Worm (Caenorhabditis elegans): ENCODE results near the gene F52H2.1.

Gene F52H2.1

ce11 chrX:2613077-2613476 is 40.2 kb downstream of the F52H2.1 start (continued):
- TF ChIP-seq ces-1 (GFP tag; optimal IDR thresholded peaks at IDR 0.05) (no peak), lin-39 (tag; optimal IDR thresholded peaks at IDR 0.05) (no peak), R02D3.7 (tag; optimal IDR thresholded peaks at IDR 0.05) (no peak), zfp-2 (tag; optimal IDR thresholded peaks at IDR 0.05) (no peak), nhr-41 (GFP tag; IDR thresholded peaks at IDR 0.05) (peak; percentile 57; the same call in 1 of the 2 replicates), daf-19 (GFP tag; conservative IDR thresholded peaks at IDR 0.05) (peak; percentile 80), dve-1 (tag; optimal IDR thresholded peaks at IDR 0.05; ENCODE audit: insufficient read depth) (no peak), F26F4.8 (GFP tag; conservative IDR thresholded peaks at IDR 0.05) (peak; percentile 86), egl-27 (tag; optimal IDR thresholded peaks at IDR 0.05) (no peak), hmg-1.1 (GFP tag; IDR thresholded peaks at IDR 0.05) (peak; percentile 96)

- TF ChIP-seq attf-4 (tag; optimal IDR thresholded peaks at IDR 0.05) = no peak
- no peak for TF ChIP-seq dve-1 (tag; optimal IDR thresholded peaks at IDR 0.05; ENCODE audit: insufficient read depth)
- no peak for TF ChIP-seq daf-16 (GFP tag; optimal IDR thresholded peaks at IDR 0.05)
- TF ChIP-seq daf-16 (tag; optimal IDR thresholded peaks at IDR 0.05) = no peak
- no peak for TF ChIP-seq nhr-10 (tag; optimal IDR thresholded peaks at IDR 0.05)
- TF ChIP-seq nhr-6 (tag; optimal IDR thresholded peaks at IDR 0.05) = no peak
- TF ChIP-seq nhr-48 (tag; optimal IDR thresholded peaks at IDR 0.05) = no peak
- no peak for TF ChIP-seq fkh-10 (GFP tag; optimal IDR thresholded peaks at IDR 0.05)
- no peak for TF ChIP-seq mdt-29 (GFP tag; IDR thresholded peaks at IDR 0.05)
- no peak for TF ChIP-seq dmd-9 (GFP tag; IDR thresholded peaks at IDR 0.05)
- TF ChIP-seq unc-62 (GFP tag; optimal IDR thresholded peaks at IDR 0.05 in 1 of 2) = no peak
- TF ChIP-seq unc-62 (tag; optimal IDR thresholded peaks at IDR 0.05) = no peak
- TF ChIP-seq nhr-102 (tag; optimal IDR thresholded peaks at IDR 0.05) = no peak
- no peak for TF ChIP-seq duxl-1 (tag; optimal IDR thresholded peaks at IDR 0.05; ENCODE audit: poor library complexity)
- TF ChIP-seq nhr-77 (tag; optimal IDR thresholded peaks at IDR 0.05) = no peak
- no peak for TF ChIP-seq snpc-4 (tag; optimal IDR thresholded peaks at IDR 0.05)
- no peak for TF ChIP-seq sdz-12 (GFP tag; optimal IDR thresholded peaks at IDR 0.05)
- no peak for TF ChIP-seq hmg-1.1 (GFP tag; IDR thresholded peaks at IDR 0.05)
- TF ChIP-seq mep-1 (tag; optimal IDR thresholded peaks at IDR 0.05) = no peak
Observed at ce11 chrX:2614158-2614557, 41.3 kb downstream of the F52H2.1 start.

ce11 chrX:2615626-2616025 is 42.7 kb downstream of the F52H2.1 start, which contains the start of gene T03G6.3:
TSS of gene T03G6.3 (minus strand) at chrX:2615726.
- TF ChIP-seq F49E8.2 (tag; optimal IDR thresholded peaks at IDR 0.05; ENCODE audit: borderline replicate concordance) (no peak), daf-12 (tag; optimal IDR thresholded peaks at IDR 0.05) (no peak), unc-62 (GFP tag; optimal IDR thresholded peaks at IDR 0.05 in 1 of 2) (peak in 1 of 2 experiments; percentile 82), unc-62 (tag; optimal IDR thresholded peaks at IDR 0.05) (no peak), unc-130 (GFP tag; optimal IDR thresholded peaks at IDR 0.05) (no peak), mdl-1 (tag; optimal IDR thresholded peaks at IDR 0.05) (no peak), rbr-2 (tag; optimal IDR thresholded peaks at IDR 0.05) (no peak)

- TF ChIP-seq zfp-3 (GFP tag; conservative IDR thresholded peaks at IDR 0.05) (no peak), hlh-11 (tag; optimal IDR thresholded peaks at IDR 0.05) (peak; percentile 32), nhr-11 (tag; optimal IDR thresholded peaks at IDR 0.05) (peak; percentile 52), nhr-76 (tag; optimal IDR thresholded peaks at IDR 0.05) (no peak), dmd-6 (GFP tag; IDR thresholded peaks at IDR 0.05) (no peak), spr-3 (GFP tag; optimal IDR thresholded peaks at IDR 0.05) (no peak), unc-130 (GFP tag; optimal IDR thresholded peaks at IDR 0.05) (no peak), rbr-2 (tag; optimal IDR thresholded peaks at IDR 0.05) (no peak), aha-1 (tag) (no peak), gei-8 (GFP tag; optimal IDR thresholded peaks at IDR 0.05) (no peak), daf-16 (GFP tag; optimal IDR thresholded peaks at IDR 0.05) (peak in 1 of 2 experiments; percentile 86), daf-16 (tag; optimal IDR thresholded peaks at IDR 0.05) (no peak), mdl-1 (tag; optimal IDR thresholded peaks at IDR 0.05) (no peak)
Observed at ce11 chrX:2620280-2620679, 47.4 kb downstream of the F52H2.1 start.
